Fruit fly (Drosophila melanogaster): ENCODE data around the gene CG7031.

DNA sequence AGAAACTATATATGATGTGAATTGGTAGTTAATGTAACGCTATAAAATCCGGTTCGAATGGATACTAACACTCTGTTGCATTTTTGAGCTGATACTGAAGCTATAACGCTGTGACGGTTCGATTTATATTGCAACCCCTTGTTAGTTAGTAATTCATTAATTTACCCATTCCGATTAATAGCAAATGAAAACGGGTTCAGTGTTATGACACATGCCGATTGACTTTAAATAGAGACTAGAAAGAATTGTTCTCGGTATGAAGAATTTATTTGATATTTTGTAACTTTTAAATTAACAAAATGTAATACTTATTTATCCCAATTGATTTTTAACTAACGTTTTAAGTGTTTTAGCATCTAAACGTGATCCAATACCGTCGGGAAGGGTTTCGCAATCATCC, 35.5 kb upstream of the CG7031 start, which contains the start of gene CG43091:
- TF ChIP-seq D1 (tag; optimal IDR thresholded peaks at IDR 0.05) = no peak
- TF ChIP-seq CG32121 (GFP tag; IDR thresholded peaks at IDR 0.05) = no peak

Data from whole organism, pupa.